Worm (Caenorhabditis elegans) whole organism, L3 larva: ENCODE data around the gene lgg-2.

Experiments used
- R02D3.7 ChIP-seq: fragments of 150-350 bp; optimal IDR thresholded peaks from 2 replicates; lab custom pipeline; 2014; ENCODE audit warnings: missing biosample characterization, missing genetic modification characterization
- ZK546.5 ChIP-seq: sonication (generic microtip); optimal IDR thresholded peaks from 2 replicates; lab custom pipeline; 2017; ENCODE audit warnings: missing biosample characterization, missing genetic modification characterization
- aly-2 ChIP-seq: fragments of 150-350 bp; optimal IDR thresholded peaks from 2 replicates; lab custom pipeline; 2014; ENCODE audit warnings: missing biosample characterization, missing genetic modification characterization
- ceh-16 ChIP-seq: sonication (generic microtip); optimal IDR thresholded peaks from 2 replicates; lab custom pipeline; 2017; ENCODE audit warnings: missing biosample characterization, missing genetic modification characterization
- ceh-28 ChIP-seq: fragments of 150-350 bp; optimal IDR thresholded peaks from 2 replicates; lab custom pipeline; 2014; ENCODE audit warnings: missing biosample characterization, missing genetic modification reagents, missing genetic modification characterization
- ceh-9 ChIP-seq: sonication (generic microtip); optimal IDR thresholded peaks from 2 replicates; lab custom pipeline; 2018; ENCODE audit warnings: missing biosample characterization, missing genetic modification characterization
- daf-12 ChIP-seq: fragments of 150-350 bp; optimal IDR thresholded peaks from 2 replicates; lab custom pipeline; 2014; ENCODE audit warnings: missing biosample characterization, missing genetic modification reagents, missing genetic modification characterization
- egl-27 ChIP-seq: sonication (generic microtip); optimal IDR thresholded peaks from 4 replicates; lab custom pipeline; 2017; ENCODE audit warnings: missing biosample characterization, missing genetic modification reagents, missing genetic modification characterization
- egl-5 ChIP-seq: fragments of 150-350 bp; optimal IDR thresholded peaks from 2 replicates; lab custom pipeline; 2017; ENCODE audit warnings: missing biosample characterization, missing genetic modification reagents, missing genetic modification characterization, inconsistent platforms
- elt-2 ChIP-seq: sonication (generic microtip); optimal IDR thresholded peaks from 2 replicates; lab custom pipeline; 2016; ENCODE audit warnings: missing genetic modification reagents, mild to moderate bottlenecking, missing genetic modification characterization, missing compliant biosample characterization
- eor-1 ChIP-seq, 2 experiments: fragments of 150-350 bp; optimal IDR thresholded peaks; 2 replicates each; lab custom pipeline; 2014 to 2018; ENCODE audit warnings: missing biosample characterization in 2 of 2, missing genetic modification characterization in 2 of 2
- fkh-10 ChIP-seq: sonication (generic microtip); optimal IDR thresholded peaks from 2 replicates; lab custom pipeline; 2017; ENCODE audit warnings: missing biosample characterization, missing genetic modification reagents, missing genetic modification characterization
- fos-1 ChIP-seq: fragments of 150-350 bp; optimal IDR thresholded peaks from 2 replicates; lab custom pipeline; 2014; ENCODE audit warnings: missing biosample characterization, missing genetic modification characterization
- hmg-11 ChIP-seq: sonication (generic microtip); optimal IDR thresholded peaks from 2 replicates; lab custom pipeline; 2016; ENCODE audit warnings: missing genetic modification characterization, missing compliant biosample characterization
- jun-1 ChIP-seq: fragments of 150-350 bp; optimal IDR thresholded peaks from 2 replicates; lab custom pipeline; 2014; ENCODE audit warnings: missing biosample characterization, missing genetic modification reagents, missing genetic modification characterization
- lin-15B ChIP-seq: fragments of 150-350 bp; optimal IDR thresholded peaks from 2 replicates; lab custom pipeline; 2014; ENCODE audit warnings: missing biosample characterization, missing genetic modification characterization
- lin-39 ChIP-seq: fragments of 150-350 bp; optimal IDR thresholded peaks from 2 replicates; lab custom pipeline; 2018; ENCODE audit warnings: missing biosample characterization, missing genetic modification reagents, missing genetic modification characterization
- mml-1 ChIP-seq: fragments of 150-350 bp; sonication (generic microtip); optimal IDR thresholded peaks from 3 replicates; lab custom pipeline; 2014; ENCODE audit warnings: missing biosample characterization, missing genetic modification characterization
- nfya-1 ChIP-seq: sonication (generic microtip); optimal IDR thresholded peaks from 2 replicates; lab custom pipeline; 2017; ENCODE audit warnings: missing genetic modification characterization, mild to moderate bottlenecking, missing compliant biosample characterization, antibody characterized with exemption, moderate library complexity; ENCODE audit not compliant: insufficient read depth
- nhr-12 ChIP-seq: fragments of 150-350 bp; optimal IDR thresholded peaks from 2 replicates; lab custom pipeline; 2014; ENCODE audit warnings: missing biosample characterization, missing genetic modification characterization
- nhr-28 ChIP-seq: fragments of 150-350 bp; optimal IDR thresholded peaks from 2 replicates; lab custom pipeline; 2014; ENCODE audit warnings: missing biosample characterization, missing genetic modification characterization
- nhr-67 ChIP-seq: fragments of 150-350 bp; optimal IDR thresholded peaks from 2 replicates; lab custom pipeline; 2014; ENCODE audit warnings: missing biosample characterization, missing genetic modification characterization
- nhr-76 ChIP-seq: fragments of 150-350 bp; sonication (generic microtip); optimal IDR thresholded peaks from 5 replicates; lab custom pipeline; 2014; ENCODE audit warnings: missing biosample characterization, missing genetic modification characterization
- pqm-1 ChIP-seq: fragments of 150-350 bp; optimal IDR thresholded peaks from 2 replicates; lab custom pipeline; 2017; ENCODE audit warnings: missing biosample characterization, missing genetic modification characterization, inconsistent platforms
- snpc-4 ChIP-seq: fragments of 150-350 bp; optimal IDR thresholded peaks from 2 replicates; lab custom pipeline; 2014; ENCODE audit warnings: missing biosample characterization, missing genetic modification characterization
- tbx-2 ChIP-seq: sonication (generic microtip); optimal IDR thresholded peaks from 2 replicates; lab custom pipeline; 2016; ENCODE audit warnings: mild to moderate bottlenecking, missing genetic modification characterization, missing compliant biosample characterization
- unc-39 ChIP-seq: sonication (generic microtip); optimal IDR thresholded peaks from 4 replicates; lab custom pipeline; 2017; ENCODE audit warnings: missing biosample characterization, missing genetic modification characterization
- unc-62 ChIP-seq: fragments of 150-350 bp; sonication (generic microtip); optimal IDR thresholded peaks from 4 replicates; lab custom pipeline; 2014; ENCODE audit warnings: missing biosample characterization, missing genetic modification reagents, missing genetic modification characterization
- zag-1 ChIP-seq: fragments of 150-350 bp; optimal IDR thresholded peaks from 2 replicates; lab custom pipeline; 2014; ENCODE audit warnings: missing biosample characterization, missing genetic modification characterization
- ztf-11 ChIP-seq: fragments of 150-350 bp; optimal IDR thresholded peaks from 2 replicates; lab custom pipeline; 2014; ENCODE audit warnings: missing biosample characterization, missing genetic modification characterization
- ztf-4 ChIP-seq: fragments of 150-350 bp; optimal IDR thresholded peaks from 2 replicates; lab custom pipeline; 2014; ENCODE audit warnings: missing biosample characterization, missing genetic modification characterization

Gene lgg-2

DNA sequence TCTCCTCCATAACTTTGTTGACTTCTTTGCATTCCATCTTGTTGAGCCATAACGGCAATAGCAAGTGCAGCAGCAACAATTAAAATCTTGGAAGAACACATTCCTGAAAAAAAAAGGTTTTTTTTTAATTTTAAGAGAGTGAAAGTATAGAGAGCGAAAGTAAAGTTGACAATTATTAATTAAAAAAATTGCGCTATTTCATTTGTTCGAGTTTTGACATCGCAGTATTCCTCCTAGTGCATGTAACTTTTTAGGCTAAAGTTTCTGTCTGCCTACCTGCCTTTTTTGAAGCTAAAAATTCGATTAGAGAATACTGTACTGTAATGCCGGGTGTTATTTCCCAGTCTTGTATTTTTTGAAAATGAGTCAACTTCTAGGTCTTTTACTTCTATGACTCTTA is 43.7 kb downstream of the lgg-2 start, which contains the start of gene srlf-12:
Gene srlf-12, minus strand, starts transcription at position 101 of the 400 bp plus-strand sequence.
- TF ChIP-seq zag-1 (tag; lab: Kevin White, UChicago) (no peak), nhr-67 (tag; lab: Kevin White, UChicago) (no peak), pqm-1 (no peak), ztf-4 (no peak)

- TF ChIP-seq ztf-4, result no peak
- no peak for TF ChIP-seq mml-1 (tag; lab: Kevin White, UChicago)
- no peak for TF ChIP-seq hmg-11 (tag; lab: Kevin White, UChicago)
- no peak for TF ChIP-seq ceh-16 (tag; lab: Kevin White, UChicago)
- no peak for TF ChIP-seq unc-39 (tag; lab: Kevin White, UChicago)
- TF ChIP-seq fkh-10, result no peak
- TF ChIP-seq ceh-9, result no peak
- no peak for TF ChIP-seq egl-5 (tag; lab: Kevin White, UChicago)
- no peak for TF ChIP-seq nfya-1 (tag; lab: Kevin White, UChicago)
- no peak for TF ChIP-seq jun-1 (tag; lab: Kevin White, UChicago)
- TF ChIP-seq tbx-2, result no peak
- TF ChIP-seq aly-2 (tag; lab: Kevin White, UChicago), result no peak
- TF ChIP-seq daf-12 (tag; lab: Kevin White, UChicago), result no peak
- no peak for TF ChIP-seq snpc-4 (tag; lab: Kevin White, UChicago)
- TF ChIP-seq fos-1 (tag; lab: Kevin White, UChicago), result no peak
- TF ChIP-seq ZK546.5 (tag; lab: Kevin White, UChicago), result no peak
- TF ChIP-seq unc-62, result no peak
- no peak for TF ChIP-seq eor-1 (tag; optimal IDR thresholded peaks at IDR 0.05; lab: Kevin White, UChicago)
- no peak for TF ChIP-seq lin-15B (tag; lab: Kevin White, UChicago)
- TF ChIP-seq, all 47 proteins: peak for 0
Observed at ce11 chrIV:10889820-10890462, 45.8 kb downstream of the lgg-2 start, which contains the start of gene F13E9.15. Gene F13E9.15 (minus strand): TSS chrIV:10889870.

DNA sequence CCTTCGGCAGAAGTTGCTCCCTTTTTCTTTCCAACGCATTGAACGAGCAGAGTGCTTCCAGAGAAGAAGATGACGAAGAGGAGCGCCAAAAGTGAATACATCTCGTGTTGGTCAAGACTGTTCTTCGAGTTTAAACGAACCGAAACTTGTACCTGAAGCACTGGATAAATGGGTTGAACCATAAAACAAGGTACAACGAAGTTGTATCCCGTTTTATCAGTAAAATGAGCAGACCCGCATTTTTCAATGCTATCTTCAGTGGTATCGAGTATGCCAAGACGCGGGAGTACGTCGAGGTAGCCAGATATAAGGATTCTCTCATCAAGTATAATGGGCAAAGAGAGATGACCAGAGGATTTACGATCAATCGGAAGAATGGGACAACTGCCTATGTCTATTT is 48.4 kb downstream of the lgg-2 start, which contains the start of gene F13E9.16:
Gene F13E9.16, minus strand, starts transcription at position 101 of the 400 bp plus-strand sequence.
- TF ChIP-seq lin-39 (tag; lab: Kevin White, UChicago) (no peak), daf-12 (tag; lab: Kevin White, UChicago) (no peak), aly-2 (tag; lab: Kevin White, UChicago) (no peak), nhr-12 (tag; lab: Kevin White, UChicago) (no peak), eor-1 (tag; optimal IDR thresholded peaks at IDR 0.05; lab: Kevin White, UChicago) (no peak), nhr-28 (tag; lab: Kevin White, UChicago) (no peak), ztf-4 (no peak), elt-2 (tag; lab: Kevin White, UChicago) (no peak), mml-1 (tag; lab: Kevin White, UChicago) (no peak), ZK546.5 (tag; lab: Kevin White, UChicago) (no peak), snpc-4 (tag; lab: Kevin White, UChicago) (no peak)

DNA sequence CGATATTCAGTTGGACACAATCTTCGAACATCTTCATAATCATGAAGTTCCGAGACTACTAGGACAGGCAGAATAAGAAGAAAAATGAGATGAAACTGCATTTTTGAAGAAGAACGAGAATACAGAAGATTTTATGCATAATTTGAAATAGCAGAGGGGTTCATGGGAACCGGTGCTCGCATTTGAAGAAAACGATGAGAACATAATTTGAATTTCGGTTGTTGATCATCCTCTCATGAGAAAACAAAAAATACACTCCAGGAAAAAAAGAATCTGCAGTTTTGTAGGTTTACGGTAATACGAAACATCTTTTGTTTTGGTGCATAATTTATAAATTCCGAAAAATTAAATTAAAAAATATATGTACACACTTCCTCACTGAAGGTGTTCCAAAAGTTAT is 49.8 kb downstream of the lgg-2 start, which contains the start of gene srlf-11:
Gene srlf-11, minus strand, starts transcription at position 101 of the 400 bp plus-strand sequence.
- TF ChIP-seq nhr-76 (no peak), nhr-12 (tag; lab: Kevin White, UChicago) (no peak), ceh-28 (tag; lab: Kevin White, UChicago) (no peak), jun-1 (tag; lab: Kevin White, UChicago) (no peak), egl-27 (tag; lab: Kevin White, UChicago) (no peak), zag-1 (tag; lab: Kevin White, UChicago) (no peak), fkh-10 (no peak), elt-2 (tag; lab: Kevin White, UChicago) (no peak), hmg-11 (tag; lab: Kevin White, UChicago) (no peak), ztf-11 (tag; lab: Kevin White, UChicago) (no peak), mml-1 (tag; lab: Kevin White, UChicago) (no peak)

DNA sequence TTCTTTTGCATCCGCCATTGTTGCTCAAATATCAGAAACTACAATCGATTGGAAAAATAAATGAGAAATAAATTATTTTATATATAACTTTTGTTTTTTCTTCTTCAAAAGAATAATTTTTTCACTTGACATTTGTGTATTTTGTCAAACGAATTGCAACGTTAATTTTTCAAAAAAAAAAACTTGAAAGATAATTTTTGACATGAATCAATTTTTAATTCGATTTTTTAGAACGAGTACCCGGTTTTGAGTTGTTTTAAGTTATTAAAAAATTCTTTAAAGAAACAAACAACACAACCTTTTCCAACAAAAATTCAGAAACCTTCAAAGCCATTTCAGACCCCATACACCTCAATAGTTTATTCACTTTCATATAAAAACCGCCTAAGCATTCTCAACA is 51.4 kb downstream of the lgg-2 start, which contains the start of gene F13E9.5:
Gene F13E9.5, minus strand, starts transcription at position 101 of the 400 bp plus-strand sequence.
- TF ChIP-seq nfya-1 (tag; lab: Kevin White, UChicago) (no peak), R02D3.7 (tag; lab: Kevin White, UChicago) (no peak), ceh-9 (no peak)
